Fruit fly (Drosophila melanogaster): ENCODE data around the gene CG33303.
A peak's percentile ranks its signal among the peaks of the same experiment; 100 is the strongest.

Gene CG33303

dm6 chr2L:10376276-10376675 is 719 bp upstream of the CG33303 start:
- TF ChIP-seq cg (GFP tag; optimal IDR thresholded peaks at IDR 0.05) (peak; percentile 65), Trl (optimal IDR thresholded peaks at IDR 0.05) (no peak), Trl (GFP tag; optimal IDR thresholded peaks at IDR 0.05) (peak; percentile 1), Dfd (GFP tag; optimal IDR thresholded peaks at IDR 0.05) (peak in 1 of 2 experiments; percentile 8), rib (GFP tag; IDR thresholded peaks at IDR 0.05) (no peak), Pdp1 (GFP tag; optimal IDR thresholded peaks at IDR 0.05) (peak in 1 of 2 experiments; percentile 40), ewg (GFP tag; optimal IDR thresholded peaks at IDR 0.05) (peak; percentile 90), Deaf1 (tag; optimal IDR thresholded peaks at IDR 0.05) (peak; percentile 83), HHEX (GFP tag; optimal IDR thresholded peaks at IDR 0.05) (no peak)

dm6 chr2L:10373605-10374269 is 1.8 kb downstream of the CG33303 start, which contains the start of gene rho-5:
Gene rho-5, minus strand, starts transcription at chr2L:10373900.
- TF ChIP-seq org-1 (GFP tag; optimal IDR thresholded peaks at IDR 0.05): no peak
- no peak for TF ChIP-seq bowl (GFP tag; IDR thresholded peaks at IDR 0.05)
- TF ChIP-seq gro (GFP tag; optimal IDR thresholded peaks at IDR 0.05): peak; percentile 6
- no peak for TF ChIP-seq CG10321 (GFP tag; IDR thresholded peaks at IDR 0.05)
- TF ChIP-seq lilli (GFP tag; optimal IDR thresholded peaks at IDR 0.05): peak; percentile 15
- TF ChIP-seq CG9437 (GFP tag; optimal IDR thresholded peaks at IDR 0.05): no peak
- no peak for TF ChIP-seq cas (GFP tag; IDR thresholded peaks at IDR 0.05)
- no peak for TF ChIP-seq prd (optimal IDR thresholded peaks at IDR 0.05)
- TF ChIP-seq prd (GFP tag; IDR thresholded peaks at IDR 0.05): no peak
- TF ChIP-seq Sry-δ (GFP tag; optimal IDR thresholded peaks at IDR 0.05): peak; percentile 40
- peak; percentile 97 for TF ChIP-seq ewg (GFP tag; optimal IDR thresholded peaks at IDR 0.05)
- peak; percentile 34; the same call in 1 of the 2 replicates for TF ChIP-seq slbo (GFP tag; IDR thresholded peaks at IDR 0.05)
- TF ChIP-seq onecut (GFP tag; IDR thresholded peaks at IDR 0.05): peak; percentile 93
- peak; percentile 50 for TF ChIP-seq CG2120 (GFP tag; optimal IDR thresholded peaks at IDR 0.05)
- no peak for TF ChIP-seq twi (tag; optimal IDR thresholded peaks at IDR 0.05)
- TF ChIP-seq Asciz (GFP tag; optimal IDR thresholded peaks at IDR 0.05): no peak
- peak; percentile 45; the same call in 1 of the 2 replicates for TF ChIP-seq Rfx (GFP tag; IDR thresholded peaks at IDR 0.05)
- peak; percentile 5 for TF ChIP-seq mam (GFP tag; optimal IDR thresholded peaks at IDR 0.05)
- 0 out of 2 replicates have a peak, but pooled peaks have one; percentile 28 for TF ChIP-seq CG17328 (GFP tag; IDR thresholded peaks at IDR 0.05)
- peak; percentile 8 for TF ChIP-seq BEAF-32 (GFP tag; optimal IDR thresholded peaks at IDR 0.05)
- TF ChIP-seq CG8924 (tag; optimal IDR thresholded peaks at IDR 0.05): no peak
- TF ChIP-seq D19A (tag; optimal IDR thresholded peaks at IDR 0.05): no peak
- TF ChIP-seq ranshi (GFP tag; IDR thresholded peaks at IDR 0.05): no peak
- TF ChIP-seq Dbx (GFP tag; IDR thresholded peaks at IDR 0.05): no peak
- no peak for TF ChIP-seq Stat92E (GFP tag; optimal IDR thresholded peaks at IDR 0.05)
- TF ChIP-seq MESR4 (GFP tag; optimal IDR thresholded peaks at IDR 0.05): peak; percentile 7
- TF ChIP-seq CG34224 (GFP tag; IDR thresholded peaks at IDR 0.05; ENCODE audit: partially characterized antibody): no peak
- TF ChIP-seq D19B (GFP tag; optimal IDR thresholded peaks at IDR 0.05): peak; percentile 65
- peak; percentile 6 for TF ChIP-seq pzg (GFP tag; optimal IDR thresholded peaks at IDR 0.05)
- peak; percentile 53 for TF ChIP-seq sens (GFP tag)
- peak; percentile 60 for TF ChIP-seq row (GFP tag; IDR thresholded peaks at IDR 0.05)
- peak; percentile 13 for TF ChIP-seq CG30020 (tag; optimal IDR thresholded peaks at IDR 0.05)

Measured in whole organism, embryonic.